Worm (Caenorhabditis elegans): Measurements from ENCODE around the gene ZK512.11.

- TF ChIP-seq elt-1 (tag; optimal IDR thresholded peaks at IDR 0.05; ENCODE audit: borderline replicate concordance, insufficient read depth) (no peak), nhr-28 (tag; optimal IDR thresholded peaks at IDR 0.05) (no peak), unc-62 (GFP tag; optimal IDR thresholded peaks at IDR 0.05) (no peak), elt-3 (tag; optimal IDR thresholded peaks at IDR 0.05) (no peak)
These were observed 28.7 kb downstream of the ZK512.11 start, which contains the start of gene ina-1 for ce11 chrIII:9172702-9173101.
